Fruit fly (Drosophila melanogaster) whole organism, embryonic: ENCODE data around the gene alpha-Man-IIb.
A peak's percentile ranks its signal among the peaks of the same experiment; 100 is the strongest.

ENCODE experiments used
- Abd-B ChIP-seq: fragments of 200-800 bp; sonication (Bioruptor generic); optimal IDR thresholded peaks from 2 replicates; lab custom pipeline; 2018; ENCODE audit warnings: missing biosample characterization, mild to moderate bottlenecking, missing genetic modification characterization, moderate library complexity
- Blimp-1 ChIP-seq: fragments of 200-800 bp; sonication (Bioruptor generic); optimal IDR thresholded peaks from 3 replicates; lab custom pipeline; 2018; ENCODE audit warnings: missing biosample characterization, missing genetic modification characterization, mild to moderate bottlenecking, moderate library complexity, missing genetic modification reagents
- CG10979 ChIP-seq: fragments of 200-800 bp; sonication (Bioruptor generic); optimal IDR thresholded peaks from 2 replicates; lab custom pipeline; 2018; ENCODE audit warnings: missing biosample characterization, mild to moderate bottlenecking, missing genetic modification characterization, moderate library complexity
- CG11093 ChIP-seq: fragments of 200-800 bp; sonication (Bioruptor generic); IDR thresholded peaks from 3 replicates; pipeline ENCODE4 v1.3.6; 2022; ENCODE audit warnings: missing biosample characterization, missing genetic modification characterization
- CG11560 ChIP-seq: fragments of 200-800 bp; sonication (Bioruptor generic); IDR thresholded peaks from 3 replicates; pipeline ENCODE4 v1.3.6; 2022; ENCODE audit warnings: missing biosample characterization, missing genetic modification characterization
- CG13287 ChIP-seq: fragments of 200-800 bp; sonication (Bioruptor generic); IDR thresholded peaks from 2 replicates; pipeline ENCODE4 v1.3.6; 2022; ENCODE audit warnings: missing biosample characterization, missing genetic modification characterization; ENCODE audit not compliant: partially characterized antibody
- CG14441 ChIP-seq: fragments of 200-800 bp; sonication (Bioruptor generic); IDR thresholded peaks from 2 replicates; pipeline ENCODE4 v1.3.6; 2022; ENCODE audit warnings: missing biosample characterization, missing genetic modification characterization
- CG18011 ChIP-seq: fragments of 200-800 bp; sonication (Bioruptor generic); optimal IDR thresholded peaks from 2 replicates; lab custom pipeline; 2017; ENCODE audit warnings: missing biosample characterization, missing genetic modification characterization, mild to moderate bottlenecking, moderate library complexity, missing genotype
- CG31388 ChIP-seq: fragments of 200-800 bp; sonication (Bioruptor generic); optimal IDR thresholded peaks from 2 replicates; lab custom pipeline; 2016; ENCODE audit warnings: missing biosample characterization, missing genetic modification characterization
- CG31441 ChIP-seq: fragments of 200-800 bp; sonication (Bioruptor generic); IDR thresholded peaks from 2 replicates; pipeline ENCODE4 v1.3.6; 2022; ENCODE audit warnings: missing biosample characterization, missing genetic modification characterization
- CG3847 ChIP-seq: fragments of 200-800 bp; sonication (Bioruptor generic); IDR thresholded peaks from 2 replicates; pipeline ENCODE4 v1.3.6; 2022; ENCODE audit warnings: missing biosample characterization, missing genetic modification characterization
- CG3995 ChIP-seq: fragments of 200-800 bp; sonication (Bioruptor generic); optimal IDR thresholded peaks from 3 replicates; lab custom pipeline; 2016; ENCODE audit warnings: missing biosample characterization, missing genetic modification characterization
- CG6254 ChIP-seq: fragments of 200-800 bp; sonication (Bioruptor generic); optimal IDR thresholded peaks from 3 replicates; lab custom pipeline; 2017; ENCODE audit warnings: mild to moderate bottlenecking, missing biosample characterization, missing genetic modification reagents, missing genetic modification characterization
- CG7745 ChIP-seq: fragments of 200-800 bp; sonication (Bioruptor generic); optimal IDR thresholded peaks from 2 replicates; lab custom pipeline; 2018; ENCODE audit warnings: missing biosample characterization, mild to moderate bottlenecking, missing genetic modification characterization, moderate library complexity
- CG7928 ChIP-seq: fragments of 200-800 bp; sonication (Bioruptor generic); optimal IDR thresholded peaks from 2 replicates; lab custom pipeline; 2017; ENCODE audit warnings: missing biosample characterization, mild to moderate bottlenecking, missing genetic modification characterization
- CG9932 ChIP-seq: fragments of 200-800 bp; sonication (Bioruptor generic); IDR thresholded peaks from 2 replicates; pipeline ENCODE4 v1.3.6; 2022; ENCODE audit warnings: missing biosample characterization, missing genetic modification characterization
- CoRest ChIP-seq: fragments of 200-800 bp; sonication (Bioruptor generic); optimal IDR thresholded peaks from 3 replicates; lab custom pipeline; 2018; ENCODE audit warnings: missing biosample characterization, mild to moderate bottlenecking, missing genetic modification characterization, moderate library complexity
- Dip2 ChIP-seq: fragments of 200-800 bp; sonication (Bioruptor generic); IDR thresholded peaks from 2 replicates; pipeline ENCODE4 v1.3.6; 2022; ENCODE audit warnings: missing biosample characterization, missing genetic modification characterization
- Dp ChIP-seq: fragments of 200-800 bp; sonication (Bioruptor generic); optimal IDR thresholded peaks from 2 replicates; lab custom pipeline; 2018; ENCODE audit warnings: missing biosample characterization, mild to moderate bottlenecking, missing genetic modification characterization, moderate library complexity
- E2f2 ChIP-seq: fragments of 200-800 bp; sonication (Bioruptor generic); IDR thresholded peaks from 2 replicates; pipeline ENCODE4 v1.3.6; 2022; ENCODE audit warnings: missing biosample characterization, missing genetic modification characterization
- HLHmδ ChIP-seq: fragments of 200-800 bp; sonication (Bioruptor generic); optimal IDR thresholded peaks from 2 replicates; lab custom pipeline; 2018; ENCODE audit warnings: missing biosample characterization, mild to moderate bottlenecking, missing genetic modification characterization, moderate library complexity
- Hmr ChIP-seq: fragments of 200-800 bp; sonication (Bioruptor generic); optimal IDR thresholded peaks from 3 replicates; lab custom pipeline; 2017; ENCODE audit warnings: mild to moderate bottlenecking, missing biosample characterization, missing genetic modification reagents, missing genetic modification characterization
- Hsf ChIP-seq: fragments of 200-800 bp; sonication (Bioruptor generic); optimal IDR thresholded peaks from 3 replicates; lab custom pipeline; 2016; ENCODE audit warnings: missing biosample characterization, missing genetic modification characterization
- Jarid2 ChIP-seq: fragments of 200-800 bp; sonication (Bioruptor generic); optimal IDR thresholded peaks from 3 replicates; lab custom pipeline; 2017; ENCODE audit warnings: mild to moderate bottlenecking, missing biosample characterization, missing genetic modification reagents, missing genetic modification characterization
- Lpt ChIP-seq: fragments of >200 bp; optimal IDR thresholded peaks from 2 replicates; lab custom pipeline; 2018; ENCODE audit warnings: missing biosample characterization, missing genetic modification characterization
- Meics ChIP-seq: fragments of 200-800 bp; sonication (Bioruptor generic); optimal IDR thresholded peaks from 2 replicates; lab custom pipeline; 2017; ENCODE audit warnings: missing biosample characterization, mild to moderate bottlenecking, missing genetic modification characterization
- Mes4 ChIP-seq: fragments of 200-800 bp; sonication (Bioruptor generic); optimal IDR thresholded peaks from 2 replicates; lab custom pipeline; 2016; ENCODE audit warnings: missing biosample characterization, missing genetic modification characterization
- Myb ChIP-seq: fragments of 200-800 bp; sonication (Bioruptor generic); optimal IDR thresholded peaks from 2 replicates; lab custom pipeline; 2016; ENCODE audit warnings: missing biosample characterization, missing genetic modification characterization
- NK7.1 ChIP-seq: fragments of 200-800 bp; sonication (Bioruptor generic); optimal IDR thresholded peaks from 3 replicates; lab custom pipeline; 2016; ENCODE audit warnings: missing biosample characterization, missing genetic modification characterization
- Rfx ChIP-seq: fragments of 200-800 bp; sonication (Bioruptor generic); IDR thresholded peaks from 2 replicates; pipeline ENCODE4 v1.3.6; 2022; ENCODE audit warnings: missing biosample characterization, missing genetic modification characterization
- Side ChIP-seq: fragments of 200-800 bp; sonication (Bioruptor generic); optimal IDR thresholded peaks from 2 replicates; lab custom pipeline; 2016; ENCODE audit warnings: missing biosample characterization, missing genetic modification characterization
- Sry-δ ChIP-seq: fragments of 200-800 bp; sonication (Bioruptor generic); optimal IDR thresholded peaks from 2 replicates; lab custom pipeline; 2016; ENCODE audit warnings: missing biosample characterization, missing genetic modification characterization
- Vsx1 ChIP-seq: fragments of 200-800 bp; sonication (Bioruptor generic); optimal IDR thresholded peaks from 2 replicates; lab custom pipeline; 2017; ENCODE audit warnings: missing biosample characterization, mild to moderate bottlenecking, missing genetic modification characterization, missing genetic modification reagents
- Xbp1 ChIP-seq: fragments of 200-800 bp; sonication (Bioruptor generic); optimal IDR thresholded peaks from 3 replicates; lab custom pipeline; 2016; ENCODE audit warnings: missing biosample characterization, mild to moderate bottlenecking, missing genetic modification characterization
- YL-1 ChIP-seq: fragments of 200-800 bp; sonication (Bioruptor generic); optimal IDR thresholded peaks from 3 replicates; lab custom pipeline; 2017; ENCODE audit warnings: missing biosample characterization, mild to moderate bottlenecking, missing genetic modification characterization
- ac ChIP-seq: fragments of 200-800 bp; sonication (Bioruptor generic); optimal IDR thresholded peaks from 3 replicates; lab custom pipeline; 2017; ENCODE audit warnings: missing biosample characterization, mild to moderate bottlenecking, missing genetic modification characterization
- az2 ChIP-seq: fragments of 200-800 bp; sonication (Bioruptor generic); optimal IDR thresholded peaks from 3 replicates; lab custom pipeline; 2016; ENCODE audit warnings: missing biosample characterization, missing genetic modification characterization
- bigmax ChIP-seq: fragments of 200-800 bp; sonication (Bioruptor generic); optimal IDR thresholded peaks from 2 replicates; lab custom pipeline; 2018; ENCODE audit warnings: missing biosample characterization, mild to moderate bottlenecking, missing genetic modification characterization
- cad ChIP-seq: fragments of >200 bp; optimal IDR thresholded peaks from 2 replicates; lab custom pipeline; 2017; ENCODE audit warnings: missing biosample characterization, missing genetic modification characterization
- fd64A ChIP-seq: fragments of 200-800 bp; sonication (Bioruptor generic); optimal IDR thresholded peaks from 3 replicates; lab custom pipeline; 2018; ENCODE audit warnings: missing biosample characterization, mild to moderate bottlenecking, missing genetic modification characterization
- gsb ChIP-seq: fragments of 200-800 bp; sonication (Bioruptor generic); IDR thresholded peaks from 2 replicates; pipeline ENCODE4 v1.3.6; 2022; ENCODE audit warnings: missing biosample characterization, missing genetic modification characterization
- lola ChIP-seq, 3 experiments: fragments of >200 bp in 2 of 3; fragments of 200-800 bp in 1 of 3; sonication (Bioruptor generic) in 1 of 3; optimal IDR thresholded peaks; 2 replicates each; lab custom pipeline; 2017 to 2019; ENCODE audit warnings: missing biosample characterization in 3 of 3, missing genetic modification characterization in 3 of 3, mild to moderate bottlenecking in 1 of 3, moderate library complexity in 1 of 3
- pita ChIP-seq: fragments of 200-800 bp; sonication (Bioruptor generic); optimal IDR thresholded peaks from 2 replicates; lab custom pipeline; 2017; ENCODE audit warnings: missing biosample characterization, mild to moderate bottlenecking, missing genetic modification characterization
- pros ChIP-seq: fragments of 200-800 bp; sonication (Bioruptor generic); optimal IDR thresholded peaks from 3 replicates; lab custom pipeline; 2019; ENCODE audit warnings: missing biosample characterization, mild to moderate bottlenecking, missing genetic modification characterization, moderate library complexity
- sna ChIP-seq: fragments of 200-800 bp; sonication (Bioruptor generic); IDR thresholded peaks from 2 replicates; pipeline ENCODE4 v1.3.6; 2022; ENCODE audit warnings: missing biosample characterization, missing genetic modification characterization; ENCODE audit not compliant: partially characterized antibody
- sob ChIP-seq: fragments of 200-800 bp; sonication (Bioruptor generic); IDR thresholded peaks from 2 replicates; pipeline ENCODE4 v1.3.6; 2022; ENCODE audit warnings: missing biosample characterization, missing genetic modification characterization
- sqz ChIP-seq: fragments of 200-800 bp; sonication (Bioruptor generic); optimal IDR thresholded peaks from 3 replicates; lab custom pipeline; 2018; ENCODE audit warnings: missing biosample characterization, mild to moderate bottlenecking, missing genetic modification characterization
- stwl ChIP-seq: fragments of 200-800 bp; sonication (Bioruptor generic); optimal IDR thresholded peaks from 3 replicates; lab custom pipeline; 2018; ENCODE audit warnings: missing biosample characterization, mild to moderate bottlenecking, missing genetic modification characterization, moderate library complexity

The alpha-Man-IIb gene

DNA sequence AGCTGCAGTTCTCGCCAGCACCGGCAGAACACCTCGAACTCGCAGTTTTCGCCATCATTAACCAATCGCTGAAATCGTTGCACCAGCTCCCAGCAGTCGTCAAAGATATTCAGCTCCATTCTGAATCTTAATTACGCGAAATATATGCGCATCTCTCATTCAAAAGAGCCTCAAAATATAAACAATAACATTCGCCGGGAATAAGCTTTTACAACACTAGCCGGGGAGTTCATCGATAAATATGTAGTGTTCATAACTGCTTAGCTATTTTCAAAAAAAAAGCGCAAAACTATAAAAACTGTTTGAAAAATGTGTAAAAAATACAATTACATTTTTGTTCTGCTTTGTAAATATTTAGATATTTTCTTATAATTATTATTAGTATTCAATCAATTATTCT is 35.2 kb downstream of the alpha-Man-IIb start, which contains the start of gene Pbp45 (continued):
- TF ChIP-seq Dp (GFP tag; lab: Kevin White, UChicago) (peak; percentile 89), CG7928 (GFP tag; lab: Kevin White, UChicago) (no peak), fd64A (GFP tag; lab: Kevin White, UChicago) (no peak), Abd-B (peak; percentile 11), CG18011 (GFP tag; lab: Kevin White, UChicago) (no peak), ac (no peak), sqz (GFP tag; lab: Kevin White, UChicago) (no peak), CG10979 (tag; lab: Kevin White, UChicago) (no peak), Side (GFP tag; lab: Kevin White, UChicago) (no peak), Vsx1 (GFP tag; lab: Kevin White, UChicago) (no peak), Blimp-1 (GFP tag; lab: Kevin White, UChicago) (no peak), CG3995 (GFP tag; lab: Kevin White, UChicago) (no peak), Rfx (peak; percentile 58), CG13287 (GFP tag; lab: Robert Waterston, UW) (peak; percentile 60; the same call in 1 of the 2 replicates), Hsf (GFP tag; lab: Kevin White, UChicago) (peak; percentile 8), HLHmδ (GFP tag; lab: Kevin White, UChicago) (no peak), CG6254 (GFP tag; lab: Kevin White, UChicago) (no peak), Mes4 (GFP tag; lab: Kevin White, UChicago) (no peak), NK7.1 (GFP tag; lab: Kevin White, UChicago) (no peak), Lpt (GFP tag; lab: Kevin White, UChicago) (no peak), CG11560 (tag; lab: Robert Waterston, UW) (no peak), CG31441 (GFP tag; lab: Robert Waterston, UW) (no peak), CoRest (tag; lab: Kevin White, UChicago) (no peak), YL-1 (no peak), Jarid2 (GFP tag; lab: Kevin White, UChicago) (no peak), pros (no peak), Sry-δ (peak; percentile 34), E2f2 (peak; percentile 92), Hmr (GFP tag; lab: Kevin White, UChicago) (no peak), az2 (peak; percentile 4), gsb (GFP tag; lab: Robert Waterston, UW) (no peak), Xbp1 (GFP tag; lab: Kevin White, UChicago) (peak; percentile 21), CG3847 (GFP tag; lab: Robert Waterston, UW) (peak; percentile 27; the same call in 1 of the 2 replicates), CG9932 (peak; percentile 49; the same call in 1 of the 2 replicates), pita (GFP tag; lab: Kevin White, UChicago) (no peak), lola (GFP tag; optimal IDR thresholded peaks at IDR 0.05; lab: Kevin White, UChicago) (no peak), Myb (peak; percentile 37), bigmax (GFP tag; lab: Kevin White, UChicago) (no peak), sna (peak; percentile 43; the same call in 1 of the 2 replicates), stwl (peak; percentile 98)

DNA sequence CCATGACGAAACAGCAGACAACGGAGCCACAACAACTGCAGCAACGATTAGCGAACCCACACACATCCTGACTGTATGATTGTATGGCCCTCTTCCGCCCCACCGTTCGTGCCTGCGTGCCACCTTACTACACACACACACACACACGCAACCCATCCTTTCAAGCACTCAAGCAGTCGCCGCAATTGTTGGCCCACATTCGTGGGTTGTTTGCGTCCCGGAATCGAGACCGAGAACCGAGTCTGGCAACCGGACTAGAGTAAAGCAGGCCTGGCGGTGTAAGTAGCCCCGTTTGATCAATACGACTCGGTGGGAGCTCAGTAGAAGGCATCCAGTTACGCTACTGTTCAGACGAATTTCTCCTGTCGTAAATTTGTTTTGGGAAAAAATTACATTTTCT is 42.2 kb downstream of the alpha-Man-IIb start, which contains the start of gene CG4546:
TSS of gene CG4546 (plus strand) at position 301 of the 400 bp plus-strand sequence.
- TF ChIP-seq CG7745 (tag; lab: Kevin White, UChicago) (no peak), Meics (GFP tag; lab: Kevin White, UChicago) (no peak), CG11093 (GFP tag; lab: Robert Waterston, UW) (no peak), Dip2 (GFP tag; lab: Robert Waterston, UW) (no peak), sob (GFP tag; lab: Robert Waterston, UW) (no peak), CG14441 (GFP tag; lab: Robert Waterston, UW) (no peak), CG31388 (GFP tag; lab: Kevin White, UChicago) (no peak), cad (no peak)
